Fruit fly (Drosophila melanogaster) whole organism, embryonic: ENCODE results near the gene Drsl2.

Experiments
- CG1024 ChIP-seq: fragments of 200-800 bp; sonication (Bioruptor generic); IDR thresholded peaks from 2 replicates; pipeline ENCODE4 v1.3.6; 2022; ENCODE audit warnings: missing biosample characterization, missing genetic modification characterization
- CG10654 ChIP-seq: fragments of 200-800 bp; sonication (Bioruptor generic); optimal IDR thresholded peaks from 2 replicates; lab custom pipeline; 2016; ENCODE audit warnings: missing biosample characterization, missing genetic modification characterization
- CG10979 ChIP-seq: fragments of 200-800 bp; sonication (Bioruptor generic); optimal IDR thresholded peaks from 2 replicates; lab custom pipeline; 2018; ENCODE audit warnings: missing biosample characterization, mild to moderate bottlenecking, missing genetic modification characterization, moderate library complexity
- CG11085 ChIP-seq: fragments of 200-800 bp; sonication (Bioruptor generic); IDR thresholded peaks from 2 replicates; pipeline ENCODE4 v1.3.6; 2022; ENCODE audit warnings: missing biosample characterization, missing genetic modification characterization
- CG11247 ChIP-seq: fragments of 200-800 bp; sonication (Bioruptor generic); IDR thresholded peaks from 2 replicates; pipeline ENCODE4 v1.3.6; 2022; ENCODE audit warnings: missing biosample characterization, missing genetic modification characterization
- CG14014 ChIP-seq: fragments of 200-800 bp; sonication (Bioruptor generic); IDR thresholded peaks from 2 replicates; pipeline ENCODE4 v1.3.6; 2022; ENCODE audit warnings: missing biosample characterization, missing genetic modification characterization
- CG15696 ChIP-seq: fragments of 200-800 bp; sonication (Bioruptor generic); optimal IDR thresholded peaks from 2 replicates; lab custom pipeline; 2019; ENCODE audit warnings: missing biosample characterization, mild to moderate bottlenecking, missing genetic modification characterization, moderate library complexity
- CG16813 ChIP-seq: fragments of 200-800 bp; sonication (Bioruptor generic); IDR thresholded peaks from 3 replicates; pipeline ENCODE4 v1.3.6; 2022; ENCODE audit warnings: missing biosample characterization, missing genetic modification characterization; ENCODE audit not compliant: partially characterized antibody
- CG17829 ChIP-seq: fragments of 200-800 bp; optimal IDR thresholded peaks from 2 replicates; lab custom pipeline; 2019; ENCODE audit warnings: missing biosample characterization, mild to moderate bottlenecking, missing genetic modification characterization, moderate library complexity
- CG18764 ChIP-seq: fragments of 200-800 bp; sonication (Bioruptor generic); optimal IDR thresholded peaks from 3 replicates; lab custom pipeline; 2016; ENCODE audit warnings: missing biosample characterization, missing genetic modification characterization
- CG2712 ChIP-seq: fragments of 200-800 bp; optimal IDR thresholded peaks from 3 replicates; lab custom pipeline; 2019; ENCODE audit warnings: missing biosample characterization, mild to moderate bottlenecking, missing genetic modification characterization, moderate library complexity
- CG30020 ChIP-seq: fragments of 200-800 bp; optimal IDR thresholded peaks from 2 replicates; lab custom pipeline; 2019; ENCODE audit warnings: missing biosample characterization, mild to moderate bottlenecking, missing genetic modification characterization, moderate library complexity
- CG3163 ChIP-seq: fragments of 200-800 bp; sonication (Bioruptor generic); optimal IDR thresholded peaks from 3 replicates; lab custom pipeline; 2016; ENCODE audit warnings: missing biosample characterization, missing genetic modification characterization
- CG32772 ChIP-seq: fragments of 200-800 bp; sonication (Bioruptor generic); IDR thresholded peaks from 2 replicates; pipeline ENCODE4 v1.3.6; 2022; ENCODE audit warnings: missing biosample characterization, missing genetic modification characterization
- CG42726 ChIP-seq: fragments of 200-800 bp; sonication (Bioruptor generic); IDR thresholded peaks from 2 replicates; pipeline ENCODE4 v1.3.6; 2022; ENCODE audit warnings: missing biosample characterization, missing genetic modification characterization; ENCODE audit not compliant: partially characterized antibody
- CG4360 ChIP-seq: fragments of 200-800 bp; sonication (Bioruptor generic); IDR thresholded peaks from 2 replicates; pipeline ENCODE4 v1.3.6; 2022; ENCODE audit warnings: missing biosample characterization, missing genetic modification characterization
- CG4424 ChIP-seq: fragments of 200-800 bp; sonication (Bioruptor generic); optimal IDR thresholded peaks from 3 replicates; lab custom pipeline; 2016; ENCODE audit warnings: missing biosample characterization, missing genetic modification characterization
- CG4820 ChIP-seq: fragments of 200-800 bp; sonication (Bioruptor generic); optimal IDR thresholded peaks from 3 replicates; lab custom pipeline; 2016; ENCODE audit warnings: missing biosample characterization, missing genetic modification characterization
- CG6254 ChIP-seq: fragments of 200-800 bp; sonication (Bioruptor generic); optimal IDR thresholded peaks from 3 replicates; lab custom pipeline; 2017; ENCODE audit warnings: mild to moderate bottlenecking, missing biosample characterization, missing genetic modification reagents, missing genetic modification characterization
- CG7372 ChIP-seq: fragments of 200-800 bp; sonication (Bioruptor generic); IDR thresholded peaks from 2 replicates; pipeline ENCODE4 v1.3.6; 2022; ENCODE audit warnings: missing biosample characterization, missing genetic modification characterization
- CG7963 ChIP-seq: fragments of 200-800 bp; sonication (Bioruptor generic); IDR thresholded peaks from 3 replicates; pipeline ENCODE4 v1.3.6; 2022; ENCODE audit warnings: missing biosample characterization, missing genetic modification characterization; ENCODE audit not compliant: partially characterized antibody
- CG8388 ChIP-seq: fragments of 200-800 bp; sonication (Bioruptor generic); optimal IDR thresholded peaks from 2 replicates; lab custom pipeline; 2019; ENCODE audit warnings: missing biosample characterization, mild to moderate bottlenecking, missing genetic modification characterization, moderate library complexity
- CG9727 ChIP-seq: fragments of 200-800 bp; sonication (Bioruptor generic); optimal IDR thresholded peaks from 3 replicates; lab custom pipeline; 2017; ENCODE audit warnings: missing biosample characterization, mild to moderate bottlenecking, missing genetic modification characterization
- CTCF ChIP-seq: fragments of 200-800 bp; sonication (Bioruptor generic); optimal IDR thresholded peaks from 2 replicates; lab custom pipeline; 2017; ENCODE audit warnings: missing biosample characterization, mild to moderate bottlenecking, missing genetic modification characterization, moderate library complexity
- Chrac-16 ChIP-seq: fragments of 200-800 bp; sonication (Bioruptor generic); optimal IDR thresholded peaks from 3 replicates; lab custom pipeline; 2016; ENCODE audit warnings: missing biosample characterization, missing genetic modification characterization
- Dp ChIP-seq: fragments of 200-800 bp; sonication (Bioruptor generic); optimal IDR thresholded peaks from 2 replicates; lab custom pipeline; 2018; ENCODE audit warnings: missing biosample characterization, mild to moderate bottlenecking, missing genetic modification characterization, moderate library complexity
- Drgx ChIP-seq: fragments of 200-800 bp; sonication (Bioruptor generic); IDR thresholded peaks from 2 replicates; pipeline ENCODE4 v1.3.6; 2022; ENCODE audit warnings: missing biosample characterization, missing genetic modification characterization
- Ets97D ChIP-seq: fragments of 200-800 bp; sonication (Bioruptor generic); optimal IDR thresholded peaks from 3 replicates; lab custom pipeline; 2016; ENCODE audit warnings: missing biosample characterization, missing genetic modification characterization
- Fer3 ChIP-seq: fragments of 200-800 bp; sonication (Bioruptor generic); optimal IDR thresholded peaks from 2 replicates; lab custom pipeline; 2018; ENCODE audit warnings: missing biosample characterization, mild to moderate bottlenecking, missing genetic modification characterization, moderate library complexity
- H2.0 ChIP-seq: fragments of 200-800 bp; sonication (Bioruptor generic); IDR thresholded peaks from 2 replicates; pipeline ENCODE4 v1.3.6; 2022; ENCODE audit warnings: missing biosample characterization, missing genetic modification characterization
- HmgD ChIP-seq: fragments of 200-800 bp; sonication (Bioruptor generic); optimal IDR thresholded peaks from 3 replicates; lab custom pipeline; 2016; ENCODE audit warnings: missing biosample characterization, missing genetic modification characterization
- Med ChIP-seq: fragments of 200-800 bp; sonication (Bioruptor generic); peaks from one replicate; lab custom pipeline; 2016; ENCODE audit warnings: missing biosample characterization, missing genetic modification characterization, mild to moderate bottlenecking, inconsistent platforms, moderate library complexity
- NFAT ChIP-seq: fragments of 200-800 bp; sonication (Bioruptor generic); IDR thresholded peaks from 2 replicates; pipeline ENCODE4 v1.3.6; 2022; ENCODE audit warnings: missing biosample characterization, missing genetic modification characterization
- Opbp ChIP-seq: fragments of 200-800 bp; sonication (Bioruptor generic); IDR thresholded peaks from 3 replicates; pipeline ENCODE4 v1.3.6; 2022; ENCODE audit warnings: missing biosample characterization, missing genetic modification characterization; ENCODE audit not compliant: partially characterized antibody
- Pdp1 ChIP-seq, 2 experiments: fragments of 200-800 bp; sonication (Bioruptor generic); optimal IDR thresholded peaks; 3 replicates each; lab custom pipeline; 2016; ENCODE audit warnings: missing biosample characterization in 2 of 2, missing genetic modification characterization in 2 of 2, mild to moderate bottlenecking in 1 of 2, moderate library complexity in 1 of 2
- Rfx ChIP-seq: fragments of 200-800 bp; sonication (Bioruptor generic); IDR thresholded peaks from 2 replicates; pipeline ENCODE4 v1.3.6; 2022; ENCODE audit warnings: missing biosample characterization, missing genetic modification characterization
- Six4 ChIP-seq: fragments of 200-800 bp; sonication (Bioruptor generic); optimal IDR thresholded peaks from 2 replicates; lab custom pipeline; 2016; ENCODE audit warnings: missing biosample characterization, missing genetic modification characterization
- Stat92E ChIP-seq, 3 experiments: fragments of >200 bp in 2 of 3; fragments of 200-800 bp in 1 of 3; sonication (Bioruptor generic) in 1 of 3; optimal IDR thresholded peaks; 2 replicates each; lab custom pipeline; 2017 to 2019; ENCODE audit warnings: missing biosample characterization in 3 of 3, missing genetic modification characterization in 3 of 3, mild to moderate bottlenecking in 1 of 3, moderate library complexity in 1 of 3
- amos ChIP-seq: fragments of 200-800 bp; sonication (Bioruptor generic); IDR thresholded peaks from 2 replicates; pipeline ENCODE4 v1.3.6; 2022; ENCODE audit warnings: missing biosample characterization, missing genetic modification characterization; ENCODE audit not compliant: partially characterized antibody
- ind ChIP-seq: fragments of 200-800 bp; sonication (Bioruptor generic); optimal IDR thresholded peaks from 3 replicates; lab custom pipeline; 2016; ENCODE audit warnings: missing biosample characterization, missing genetic modification characterization
- lmd ChIP-seq: fragments of 200-800 bp; sonication (Bioruptor generic); IDR thresholded peaks from 2 replicates; pipeline ENCODE4 v1.3.6; 2022; ENCODE audit warnings: missing biosample characterization, missing genetic modification characterization
- phol ChIP-seq: fragments of 200-800 bp; sonication (Bioruptor generic); optimal IDR thresholded peaks from 3 replicates; lab custom pipeline; 2018; ENCODE audit warnings: missing biosample characterization, mild to moderate bottlenecking, missing genetic modification characterization, moderate library complexity
- prd ChIP-seq, 3 experiments: fragments of >200 bp in 2 of 3; fragments of 200-800 bp in 1 of 3; sonication (Bioruptor generic) in 1 of 3; optimal IDR thresholded peaks in 2 of 3; IDR thresholded peaks in 1 of 3; 2 replicates in 2 of 3; 3 replicates in 1 of 3; pipeline versions ENCODE4 v1.3.6 to Lab custom; 2017 to 2022; ENCODE audit warnings: missing biosample characterization in 1 of 3, missing genetic modification characterization in 1 of 3
- salm ChIP-seq: fragments of 200-800 bp; sonication (Bioruptor generic); optimal IDR thresholded peaks from 2 replicates; lab custom pipeline; 2018; ENCODE audit warnings: missing biosample characterization, mild to moderate bottlenecking, missing genetic modification characterization
- sisA ChIP-seq: fragments of 200-800 bp; sonication (Bioruptor generic); IDR thresholded peaks from 2 replicates; pipeline ENCODE4 v1.3.6; 2022; ENCODE audit warnings: missing biosample characterization, missing genetic modification characterization
- sr ChIP-seq: fragments of 200-800 bp; sonication (Bioruptor generic); IDR thresholded peaks from 3 replicates; pipeline ENCODE4 v1.3.6; 2022; ENCODE audit warnings: missing biosample characterization, missing genetic modification characterization
- stwl ChIP-seq: fragments of 200-800 bp; sonication (Bioruptor generic); optimal IDR thresholded peaks from 3 replicates; lab custom pipeline; 2018; ENCODE audit warnings: missing biosample characterization, mild to moderate bottlenecking, missing genetic modification characterization, moderate library complexity
- ttk ChIP-seq: fragments of 200-800 bp; sonication (Bioruptor generic); IDR thresholded peaks from 2 replicates; pipeline ENCODE4 v2.1.2; 2022; ENCODE audit warnings: missing biosample characterization, missing genetic modification characterization
- zf30C ChIP-seq: fragments of 200-800 bp; sonication (Bioruptor generic); optimal IDR thresholded peaks from 3 replicates; lab custom pipeline; 2018; ENCODE audit warnings: missing biosample characterization, mild to moderate bottlenecking, missing genetic modification characterization
- zfh1 ChIP-seq: fragments of 200-800 bp; sonication (Bioruptor generic); IDR thresholded peaks from 3 replicates; pipeline ENCODE4 v1.3.6; 2022; ENCODE audit warnings: missing biosample characterization, missing genetic modification characterization

The Drsl2 gene

dm6 chr3L:3288414-3288813 is 25.7 kb upstream of the Drsl2 start (continued):
- TF ChIP-seq CG9727 (GFP tag; lab: Kevin White, UChicago): no peak
- TF ChIP-seq Dp (GFP tag; lab: Kevin White, UChicago): peak; percentile 26
- TF ChIP-seq CG6254: no peak
- peak; percentile 40; the same call in 1 of the 2 replicates for TF ChIP-seq CG32772 (GFP tag; lab: Robert Waterston, UW)
- TF ChIP-seq CG7372 (GFP tag; lab: Robert Waterston, UW): peak; percentile 37; the same call in 1 of the 2 replicates
- TF ChIP-seq Med (GFP tag; lab: Kevin White, UChicago): peak; percentile 16
- no peak; the same call in 1 of the 2 replicates for TF ChIP-seq amos (GFP tag; lab: Robert Waterston, UW)
- peak; percentile 39 for TF ChIP-seq CG4424
- TF ChIP-seq Opbp: peak; percentile 18; the same call in 1 of the 3 replicates
- peak; percentile 98 for TF ChIP-seq CTCF (GFP tag; lab: Kevin White, UChicago)
- peak; percentile 18 for TF ChIP-seq CG15696 (tag; lab: Kevin White, UChicago)
- no peak for TF ChIP-seq Ets97D
- TF ChIP-seq zf30C (GFP tag; lab: Kevin White, UChicago): no peak
- peak; percentile 32 for TF ChIP-seq Fer3 (tag; lab: Kevin White, UChicago)
- TF ChIP-seq phol: peak; percentile 21
- TF ChIP-seq sisA (GFP tag; lab: Robert Waterston, UW): peak; percentile 56
- TF ChIP-seq Rfx (GFP tag; lab: Robert Waterston, UW): peak; percentile 83
- peak; percentile 52 for TF ChIP-seq H2.0 (GFP tag; lab: Robert Waterston, UW)
- TF ChIP-seq CG1024: peak; percentile 67
- TF ChIP-seq CG4820: peak; percentile 34
- peak; percentile 12 for TF ChIP-seq CG18764 (GFP tag; lab: Kevin White, UChicago)
- TF ChIP-seq Pdp1 (GFP tag; optimal IDR thresholded peaks at IDR 0.05; lab: Kevin White, UChicago): no peak
- no peak for TF ChIP-seq CG3163
- TF ChIP-seq CG11085 (GFP tag; lab: Robert Waterston, UW): 0 out of 2 replicates have a peak, but pooled peaks have one; percentile 44
- 0 out of 3 replicates have a peak, but pooled peaks have one; percentile 21 for TF ChIP-seq sr (GFP tag; lab: Robert Waterston, UW)
- TF ChIP-seq prd (optimal IDR thresholded peaks at IDR 0.05; lab: Kevin White, UChicago): no peak
- TF ChIP-seq prd (GFP tag; IDR thresholded peaks at IDR 0.05; lab: Robert Waterston, UW): peak; percentile 53; the same call in 2 of the 3 replicates
- TF ChIP-seq CG16813 (GFP tag; lab: Robert Waterston, UW): no peak
- peak; percentile 74 for TF ChIP-seq stwl (tag; lab: Kevin White, UChicago)
- peak; percentile 44 for TF ChIP-seq ttk (GFP tag; lab: Robert Waterston, UW)
- TF ChIP-seq CG30020 (tag; lab: Kevin White, UChicago): no peak
- TF ChIP-seq CG14014 (GFP tag; lab: Robert Waterston, UW): peak; percentile 44; the same call in 1 of the 2 replicates
- TF ChIP-seq CG42726 (GFP tag; lab: Robert Waterston, UW): peak; percentile 33; the same call in 1 of the 2 replicates
- TF ChIP-seq Chrac-16: no peak
- peak; percentile 29 for TF ChIP-seq ind (GFP tag; lab: Kevin White, UChicago)
- peak; percentile 46 for TF ChIP-seq CG17829 (tag; lab: Kevin White, UChicago)
- no peak for TF ChIP-seq CG7963 (GFP tag; lab: Robert Waterston, UW)
- peak; percentile 42 for TF ChIP-seq Six4
- peak; percentile 38; the same call in 1 of the 3 replicates for TF ChIP-seq zfh1 (GFP tag; lab: Robert Waterston, UW)
- no peak for TF ChIP-seq Stat92E (GFP tag; optimal IDR thresholded peaks at IDR 0.05; lab: Kevin White, UChicago)
- no peak for TF ChIP-seq salm (tag; lab: Kevin White, UChicago)
- TF ChIP-seq CG10979 (tag; lab: Kevin White, UChicago): peak; percentile 36
- peak; percentile 35 for TF ChIP-seq CG10654
- TF ChIP-seq lmd (GFP tag; lab: Robert Waterston, UW): peak; percentile 58; the same call in 1 of the 2 replicates
- TF ChIP-seq Drgx (GFP tag; lab: Robert Waterston, UW): no peak
- peak; percentile 24; the same call in 1 of the 2 replicates for TF ChIP-seq CG4360 (GFP tag; lab: Robert Waterston, UW)
- TF ChIP-seq HmgD (GFP tag; lab: Kevin White, UChicago): no peak
- peak; percentile 68 for TF ChIP-seq CG11247
- TF ChIP-seq CG2712 (tag; lab: Kevin White, UChicago): peak; percentile 49
- no peak for TF ChIP-seq CG8388 (GFP tag; lab: Kevin White, UChicago)
- peak; percentile 84 for TF ChIP-seq NFAT (GFP tag; lab: Robert Waterston, UW)
